Fruit fly (Drosophila melanogaster) whole organism, embryonic: ENCODE measurements around the gene CG13117.

Experiments
- Ada2b ChIP-seq: fragments of 200-800 bp; sonication (Bioruptor generic); IDR thresholded peaks from 2 replicates; pipeline ENCODE4 v1.3.6; 2022; ENCODE audit warnings: missing biosample characterization, missing genetic modification characterization
- Adf1 ChIP-seq: fragments of 200-800 bp; sonication (Bioruptor generic); IDR thresholded peaks from 2 replicates; pipeline ENCODE4 v1.3.6; 2022; ENCODE audit warnings: missing biosample characterization, missing genetic modification characterization
- CG1024 ChIP-seq: fragments of 200-800 bp; sonication (Bioruptor generic); IDR thresholded peaks from 2 replicates; pipeline ENCODE4 v1.3.6; 2022; ENCODE audit warnings: missing biosample characterization, missing genetic modification characterization
- CG10462 ChIP-seq: fragments of 200-800 bp; sonication (Bioruptor generic); optimal IDR thresholded peaks from 2 replicates; lab custom pipeline; 2016; ENCODE audit warnings: missing biosample characterization, missing genetic modification characterization
- CG12104 ChIP-seq: fragments of 200-800 bp; sonication (Bioruptor generic); optimal IDR thresholded peaks from 3 replicates; lab custom pipeline; 2016; ENCODE audit warnings: missing biosample characterization, missing genetic modification characterization
- CG12299 ChIP-seq: fragments of 200-800 bp; sonication (Bioruptor generic); optimal IDR thresholded peaks from 2 replicates; lab custom pipeline; 2018; ENCODE audit warnings: missing biosample characterization, mild to moderate bottlenecking, missing genetic modification characterization
- CG12769 ChIP-seq: fragments of 200-800 bp; sonication (Bioruptor generic); optimal IDR thresholded peaks from 2 replicates; lab custom pipeline; 2019; ENCODE audit warnings: missing biosample characterization, mild to moderate bottlenecking, missing genetic modification characterization, moderate library complexity
- CG14965 ChIP-seq: fragments of 200-800 bp; sonication (Bioruptor generic); optimal IDR thresholded peaks from 2 replicates; lab custom pipeline; 2016; ENCODE audit warnings: missing biosample characterization, missing genetic modification characterization, borderline replicate concordance
- CG15601 ChIP-seq: fragments of 200-800 bp; sonication (Bioruptor generic); optimal IDR thresholded peaks from 3 replicates; lab custom pipeline; 2019; ENCODE audit warnings: missing biosample characterization, mild to moderate bottlenecking, missing genetic modification characterization, moderate library complexity
- CG17829 ChIP-seq: fragments of 200-800 bp; optimal IDR thresholded peaks from 2 replicates; lab custom pipeline; 2019; ENCODE audit warnings: missing biosample characterization, mild to moderate bottlenecking, missing genetic modification characterization, moderate library complexity
- CG18619 ChIP-seq: fragments of 200-800 bp; sonication (Bioruptor generic); optimal IDR thresholded peaks from 3 replicates; lab custom pipeline; 2017; ENCODE audit warnings: missing biosample characterization, mild to moderate bottlenecking, missing genetic modification characterization
- CG18764 ChIP-seq: fragments of 200-800 bp; sonication (Bioruptor generic); optimal IDR thresholded peaks from 3 replicates; lab custom pipeline; 2016; ENCODE audit warnings: missing biosample characterization, missing genetic modification characterization
- CG34224 ChIP-seq: fragments of 200-800 bp; sonication (Bioruptor generic); IDR thresholded peaks from 3 replicates; pipeline ENCODE4 v1.3.6; 2022; ENCODE audit warnings: missing biosample characterization, missing genetic modification characterization; ENCODE audit not compliant: partially characterized antibody
- CG4424 ChIP-seq: fragments of 200-800 bp; sonication (Bioruptor generic); optimal IDR thresholded peaks from 3 replicates; lab custom pipeline; 2016; ENCODE audit warnings: missing biosample characterization, missing genetic modification characterization
- CG4707 ChIP-seq: fragments of 200-800 bp; sonication (Bioruptor generic); optimal IDR thresholded peaks from 2 replicates; lab custom pipeline; 2018; ENCODE audit warnings: missing biosample characterization, mild to moderate bottlenecking, missing genetic modification characterization, moderate library complexity
- CG5245 ChIP-seq: fragments of 200-800 bp; sonication (Bioruptor generic); optimal IDR thresholded peaks from 3 replicates; lab custom pipeline; 2016; ENCODE audit warnings: missing biosample characterization, missing genetic modification characterization
- CG8281 ChIP-seq: fragments of 200-800 bp; sonication (Bioruptor generic); optimal IDR thresholded peaks from 2 replicates; lab custom pipeline; 2018; ENCODE audit warnings: missing biosample characterization, mild to moderate bottlenecking, missing genetic modification characterization, moderate library complexity
- D ChIP-seq, 2 experiments: fragments of 200-800 bp in 1 of 2; fragments of >200 bp in 1 of 2; sonication (Bioruptor generic) in 1 of 2; optimal IDR thresholded peaks; 2 replicates in 1 of 2; 3 replicates in 1 of 2; lab custom pipeline; 2017; ENCODE audit warnings: mild to moderate bottlenecking in 1 of 2, missing biosample characterization in 1 of 2, missing genetic modification characterization in 1 of 2, missing genetic modification reagents in 1 of 2
- Dbx ChIP-seq: fragments of 200-800 bp; sonication (Bioruptor generic); IDR thresholded peaks from 3 replicates; pipeline ENCODE4 v1.3.6; 2022; ENCODE audit warnings: missing biosample characterization, missing genetic modification characterization
- Drgx ChIP-seq: fragments of 200-800 bp; sonication (Bioruptor generic); IDR thresholded peaks from 2 replicates; pipeline ENCODE4 v1.3.6; 2022; ENCODE audit warnings: missing biosample characterization, missing genetic modification characterization
- E2f2 ChIP-seq: fragments of 200-800 bp; sonication (Bioruptor generic); IDR thresholded peaks from 2 replicates; pipeline ENCODE4 v1.3.6; 2022; ENCODE audit warnings: missing biosample characterization, missing genetic modification characterization
- Hmr ChIP-seq: fragments of 200-800 bp; sonication (Bioruptor generic); optimal IDR thresholded peaks from 3 replicates; lab custom pipeline; 2017; ENCODE audit warnings: mild to moderate bottlenecking, missing biosample characterization, missing genetic modification reagents, missing genetic modification characterization
- MBD-R2 ChIP-seq: fragments of 200-800 bp; sonication (Bioruptor generic); IDR thresholded peaks from 2 replicates; pipeline ENCODE4 v1.3.6; 2022; ENCODE audit warnings: missing biosample characterization, missing genetic modification characterization
- MESR4 ChIP-seq: fragments of 200-800 bp; sonication (Bioruptor generic); optimal IDR thresholded peaks from 2 replicates; lab custom pipeline; 2018; ENCODE audit warnings: missing biosample characterization, mild to moderate bottlenecking, missing genetic modification characterization, moderate library complexity
- Meics ChIP-seq: fragments of 200-800 bp; sonication (Bioruptor generic); optimal IDR thresholded peaks from 2 replicates; lab custom pipeline; 2017; ENCODE audit warnings: missing biosample characterization, mild to moderate bottlenecking, missing genetic modification characterization
- Mes4 ChIP-seq: fragments of 200-800 bp; sonication (Bioruptor generic); optimal IDR thresholded peaks from 2 replicates; lab custom pipeline; 2016; ENCODE audit warnings: missing biosample characterization, missing genetic modification characterization
- Poxn ChIP-seq: fragments of 200-800 bp; sonication (Bioruptor generic); IDR thresholded peaks from 2 replicates; pipeline ENCODE4 v1.3.6; 2022; ENCODE audit warnings: missing biosample characterization, missing genetic modification characterization
- Xrp1 ChIP-seq: fragments of 200-800 bp; sonication (Bioruptor generic); IDR thresholded peaks from 2 replicates; pipeline ENCODE4 v1.3.6; 2022; ENCODE audit warnings: missing biosample characterization, missing genetic modification characterization
- bbx ChIP-seq: fragments of 200-800 bp; sonication (Bioruptor generic); IDR thresholded peaks from 2 replicates; pipeline ENCODE4 v1.3.6; 2022; ENCODE audit warnings: missing biosample characterization, missing genetic modification characterization; ENCODE audit not compliant: partially characterized antibody
- danr ChIP-seq: fragments of 200-800 bp; sonication (Bioruptor generic); IDR thresholded peaks from 2 replicates; pipeline ENCODE4 v1.3.6; 2022; ENCODE audit warnings: missing biosample characterization, missing genetic modification characterization
- dm ChIP-seq: fragments of 200-800 bp; sonication (Bioruptor generic); optimal IDR thresholded peaks from 3 replicates; lab custom pipeline; 2016; ENCODE audit warnings: missing biosample characterization, missing genetic modification characterization
- emc ChIP-seq: fragments of 200-800 bp; sonication (Bioruptor generic); optimal IDR thresholded peaks from 2 replicates; lab custom pipeline; 2016; ENCODE audit warnings: missing biosample characterization, missing genetic modification characterization
- eve ChIP-seq, 2 experiments: fragments of >200 bp; optimal IDR thresholded peaks; 2 replicates each; lab custom pipeline; 2017; ENCODE audit warnings: missing biosample characterization in 2 of 2, missing genetic modification characterization in 2 of 2
- fd3F ChIP-seq: fragments of 200-800 bp; sonication (Bioruptor generic); optimal IDR thresholded peaks from 2 replicates; lab custom pipeline; 2018; ENCODE audit warnings: missing biosample characterization, mild to moderate bottlenecking, missing genetic modification characterization, moderate library complexity
- gcm ChIP-seq: fragments of 200-800 bp; sonication (Bioruptor generic); optimal IDR thresholded peaks from 2 replicates; lab custom pipeline; 2019; ENCODE audit warnings: missing biosample characterization, mild to moderate bottlenecking, missing genetic modification characterization, moderate library complexity
- onecut ChIP-seq: fragments of 200-800 bp; sonication (Bioruptor generic); IDR thresholded peaks from 2 replicates; pipeline ENCODE4 v1.3.6; 2022; ENCODE audit warnings: missing biosample characterization, missing genetic modification characterization
- prd ChIP-seq, 3 experiments: fragments of >200 bp in 2 of 3; fragments of 200-800 bp in 1 of 3; sonication (Bioruptor generic) in 1 of 3; optimal IDR thresholded peaks in 2 of 3; IDR thresholded peaks in 1 of 3; 2 replicates in 2 of 3; 3 replicates in 1 of 3; pipeline versions ENCODE4 v1.3.6 to Lab custom; 2017 to 2022; ENCODE audit warnings: missing biosample characterization in 1 of 3, missing genetic modification characterization in 1 of 3
- pros ChIP-seq: fragments of 200-800 bp; sonication (Bioruptor generic); optimal IDR thresholded peaks from 3 replicates; lab custom pipeline; 2019; ENCODE audit warnings: missing biosample characterization, mild to moderate bottlenecking, missing genetic modification characterization, moderate library complexity
- pum ChIP-seq: fragments of 200-800 bp; sonication (Bioruptor generic); optimal IDR thresholded peaks from 2 replicates; lab custom pipeline; 2016; ENCODE audit warnings: missing biosample characterization, missing genetic modification characterization
- sc ChIP-seq, 3 experiments: fragments of >200 bp in 2 of 3; fragments of 200-800 bp in 1 of 3; sonication (Bioruptor generic) in 1 of 3; optimal IDR thresholded peaks; 2 replicates in 2 of 3; 3 replicates in 1 of 3; lab custom pipeline; 2017; ENCODE audit warnings: mild to moderate bottlenecking in 1 of 3, missing biosample characterization in 1 of 3, missing genetic modification characterization in 1 of 3, missing genetic modification reagents in 1 of 3
- sd ChIP-seq: fragments of 200-800 bp; sonication (Bioruptor generic); optimal IDR thresholded peaks from 3 replicates; lab custom pipeline; 2018; ENCODE audit warnings: missing biosample characterization, mild to moderate bottlenecking, missing genetic modification characterization, moderate library complexity
- sens-2 ChIP-seq: fragments of 200-800 bp; sonication (Bioruptor generic); IDR thresholded peaks from 2 replicates; pipeline ENCODE4 v1.3.6; 2022; ENCODE audit warnings: missing biosample characterization, missing genetic modification characterization
- shn ChIP-seq: fragments of 200-800 bp; sonication (Bioruptor generic); optimal IDR thresholded peaks from 3 replicates; lab custom pipeline; 2016; ENCODE audit warnings: missing biosample characterization, missing genetic modification characterization
- sqz ChIP-seq: fragments of 200-800 bp; sonication (Bioruptor generic); optimal IDR thresholded peaks from 3 replicates; lab custom pipeline; 2018; ENCODE audit warnings: missing biosample characterization, mild to moderate bottlenecking, missing genetic modification characterization
- tio ChIP-seq: fragments of 200-800 bp; sonication (Bioruptor generic); optimal IDR thresholded peaks from 2 replicates; lab custom pipeline; 2017; ENCODE audit warnings: missing biosample characterization, missing genetic modification characterization, inconsistent platforms
- toy ChIP-seq: fragments of 200-800 bp; sonication (Bioruptor generic); IDR thresholded peaks from 2 replicates; pipeline ENCODE4 v1.3.6; 2022; ENCODE audit warnings: missing biosample characterization, missing genetic modification characterization
- trh ChIP-seq: fragments of 200-800 bp; sonication (Bioruptor generic); optimal IDR thresholded peaks from 2 replicates; lab custom pipeline; 2016; ENCODE audit warnings: missing biosample characterization, missing genetic modification characterization
- wor ChIP-seq: fragments of 200-800 bp; sonication (Bioruptor generic); IDR thresholded peaks from 2 replicates; pipeline ENCODE4 v1.3.6; 2022; ENCODE audit warnings: missing biosample characterization, missing genetic modification characterization

The CG13117 gene

dm6 chr2L:9763212-9763869, 26.9 kb downstream of the CG13117 start, which contains the start of the genes Taf11 and und (continued):
- TF ChIP-seq dm (GFP tag; lab: Kevin White, UChicago) (peak; percentile 90), MESR4 (GFP tag; lab: Kevin White, UChicago) (peak; percentile 71), Mes4 (GFP tag; lab: Kevin White, UChicago) (no peak), fd3F (GFP tag; lab: Kevin White, UChicago) (no peak), Drgx (no peak; the same call in 1 of the 2 replicates), Poxn (GFP tag; lab: Robert Waterston, UW) (no peak), pum (GFP tag; lab: Kevin White, UChicago) (no peak), tio (GFP tag; lab: Kevin White, UChicago) (no peak), danr (GFP tag; lab: Robert Waterston, UW) (no peak), Adf1 (GFP tag; lab: Robert Waterston, UW) (no peak), Ada2b (no peak), sens-2 (GFP tag; lab: Robert Waterston, UW) (no peak), Dbx (GFP tag; lab: Robert Waterston, UW) (peak; percentile 62), CG12104 (GFP tag; lab: Kevin White, UChicago) (no peak), CG5245 (GFP tag; lab: Kevin White, UChicago) (peak; percentile 18), CG34224 (GFP tag; lab: Robert Waterston, UW) (peak; percentile 47; the same call in 2 of the 3 replicates), shn (GFP tag; lab: Kevin White, UChicago) (no peak), emc (GFP tag; lab: Kevin White, UChicago) (no peak), CG18764 (peak; percentile 31), bbx (GFP tag; lab: Robert Waterston, UW) (0 out of 2 replicates have a peak, but pooled peaks have one; percentile 44), sqz (no peak), Xrp1 (GFP tag; lab: Robert Waterston, UW) (peak; percentile 28; the same call in 1 of the 2 replicates), MBD-R2 (GFP tag; lab: Robert Waterston, UW) (peak; percentile 83), CG17829 (tag; lab: Kevin White, UChicago) (no peak), trh (GFP tag; lab: Kevin White, UChicago) (no peak), prd (optimal IDR thresholded peaks at IDR 0.05; lab: Kevin White, UChicago) (no peak), prd (GFP tag; IDR thresholded peaks at IDR 0.05; lab: Robert Waterston, UW) (peak; percentile 44; the same call in 1 of the 3 replicates), E2f2 (GFP tag; lab: Robert Waterston, UW) (peak; percentile 49; the same call in 1 of the 2 replicates), CG10462 (GFP tag; lab: Kevin White, UChicago) (no peak), toy (no peak), sc (optimal IDR thresholded peaks at IDR 0.05; lab: Kevin White, UChicago) (no peak), sc (GFP tag; optimal IDR thresholded peaks at IDR 0.05; lab: Kevin White, UChicago) (no peak), onecut (GFP tag; lab: Robert Waterston, UW) (no peak), CG8281 (no peak), wor (GFP tag; lab: Robert Waterston, UW) (no peak), pros (GFP tag; lab: Kevin White, UChicago) (no peak), gcm (GFP tag; lab: Kevin White, UChicago) (no peak), CG1024 (GFP tag; lab: Robert Waterston, UW) (no peak), CG18619 (GFP tag; lab: Kevin White, UChicago) (peak; percentile 18), CG14965 (GFP tag; lab: Kevin White, UChicago) (no peak), eve (GFP tag; optimal IDR thresholded peaks at IDR 0.05; lab: Kevin White, UChicago) (no peak), Meics (GFP tag; lab: Kevin White, UChicago) (peak; percentile 46), CG4707 (GFP tag; lab: Kevin White, UChicago) (no peak), D (optimal IDR thresholded peaks at IDR 0.05; lab: Kevin White, UChicago) (no peak), D (GFP tag; optimal IDR thresholded peaks at IDR 0.05; lab: Kevin White, UChicago) (no peak), CG12769 (tag; lab: Kevin White, UChicago) (no peak), CG12299 (no peak), sd (tag; lab: Kevin White, UChicago) (no peak), CG15601 (no peak), Hmr (GFP tag; lab: Kevin White, UChicago) (no peak), CG4424 (GFP tag; lab: Kevin White, UChicago) (no peak)
